Fruit fly (Drosophila melanogaster) S2 (cell line): ENCODE measurements around the gene papi.
A peak's percentile ranks its signal among the peaks of the same experiment; 100 is the strongest.

Experiments used
- CG8478 ChIP-seq: fragments of >200 bp; optimal IDR thresholded peaks from 2 replicates; lab custom pipeline; 2018
- CTCF ChIP-seq, 2 experiments: fragments of >200 bp; optimal IDR thresholded peaks; 2 replicates each; lab custom pipeline; 2018

Gene papi

DNA sequence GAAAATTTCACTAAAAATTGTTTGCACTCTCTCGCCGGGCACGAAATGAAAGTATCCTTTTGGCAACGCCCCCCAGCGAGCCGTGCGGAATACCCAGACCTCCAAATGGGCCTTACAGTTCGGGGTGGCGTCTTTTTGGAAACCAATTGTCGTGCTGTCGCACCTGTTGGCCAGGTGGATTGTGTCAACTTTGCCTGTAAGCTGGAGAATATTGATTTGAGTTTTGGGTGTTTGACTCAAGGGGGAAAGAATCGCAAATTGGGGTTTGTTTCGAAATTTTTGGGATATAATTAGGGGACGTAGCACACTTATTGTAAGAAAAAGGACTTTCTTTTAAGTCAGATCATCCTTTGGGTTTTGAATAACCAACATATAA, 22.4 kb upstream of the papi start:
- no peak for TF ChIP-seq CG8478 (lab: Kevin White, UChicago)
- TF ChIP-seq CTCF (optimal IDR thresholded peaks at IDR 0.05; lab: Kevin White, UChicago): no peak

DNA sequence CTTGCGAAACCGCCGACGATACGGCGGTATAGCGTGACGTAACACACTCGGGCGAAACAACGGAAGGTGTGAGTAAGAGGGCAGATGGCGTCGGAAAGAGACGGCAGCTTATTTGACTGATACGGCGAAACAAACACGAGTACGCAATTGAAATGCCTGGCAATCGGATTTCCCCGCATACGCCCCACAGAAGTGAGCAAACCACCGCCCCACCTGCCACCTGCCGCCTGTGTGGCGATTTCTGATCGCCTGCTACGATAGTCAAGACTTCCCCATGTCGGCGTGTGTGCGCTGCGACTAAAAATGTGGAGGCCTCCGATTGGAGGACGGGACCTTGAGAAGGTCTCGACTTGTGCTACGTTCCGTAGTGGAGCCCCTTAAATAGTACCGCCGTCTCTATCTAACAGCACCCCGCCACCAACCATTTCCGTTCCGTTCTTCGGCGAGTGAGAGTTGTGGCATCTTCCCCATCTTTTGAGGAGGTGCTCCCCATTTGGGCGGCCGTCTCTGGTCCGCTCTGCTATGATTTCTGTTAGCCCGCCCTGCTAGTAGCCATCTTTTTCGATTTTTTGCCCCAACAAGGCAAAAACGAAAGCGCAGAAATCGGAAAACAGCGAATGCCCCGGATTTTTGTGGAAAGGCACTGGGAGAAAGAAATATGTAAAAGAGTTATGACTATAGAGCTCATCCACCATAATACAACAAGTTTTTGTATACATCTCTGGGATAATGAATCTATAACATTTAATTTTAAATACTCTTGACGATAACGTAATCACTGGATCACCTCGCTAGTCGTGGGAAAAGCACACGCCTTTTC, 21.7 kb upstream of the papi start:
- TF ChIP-seq CTCF (optimal IDR thresholded peaks at IDR 0.05; lab: Kevin White, UChicago): no peak
- TF ChIP-seq CG8478 (lab: Kevin White, UChicago): peak; percentile 31

DNA sequence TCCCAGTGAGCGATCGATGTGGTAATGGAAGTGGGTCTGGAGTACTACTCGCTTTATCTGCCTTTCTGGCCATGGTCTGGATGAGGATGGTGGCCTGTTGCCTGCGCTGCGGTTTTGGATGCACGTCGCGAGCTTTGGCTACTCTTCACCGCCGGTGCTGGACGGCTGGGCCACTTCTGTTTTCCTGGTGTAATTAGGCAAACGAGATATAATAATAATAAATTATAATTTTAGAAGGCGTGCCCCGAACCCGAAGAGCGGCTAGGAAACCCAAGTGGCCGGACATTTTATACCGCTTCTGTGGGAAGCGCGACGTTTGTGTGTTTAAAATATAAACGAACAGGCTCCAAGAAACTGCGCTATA, 21.1 kb upstream of the papi start:
- TF ChIP-seq CTCF (optimal IDR thresholded peaks at IDR 0.05; lab: Kevin White, UChicago) (no peak), CG8478 (lab: Kevin White, UChicago) (no peak)

DNA sequence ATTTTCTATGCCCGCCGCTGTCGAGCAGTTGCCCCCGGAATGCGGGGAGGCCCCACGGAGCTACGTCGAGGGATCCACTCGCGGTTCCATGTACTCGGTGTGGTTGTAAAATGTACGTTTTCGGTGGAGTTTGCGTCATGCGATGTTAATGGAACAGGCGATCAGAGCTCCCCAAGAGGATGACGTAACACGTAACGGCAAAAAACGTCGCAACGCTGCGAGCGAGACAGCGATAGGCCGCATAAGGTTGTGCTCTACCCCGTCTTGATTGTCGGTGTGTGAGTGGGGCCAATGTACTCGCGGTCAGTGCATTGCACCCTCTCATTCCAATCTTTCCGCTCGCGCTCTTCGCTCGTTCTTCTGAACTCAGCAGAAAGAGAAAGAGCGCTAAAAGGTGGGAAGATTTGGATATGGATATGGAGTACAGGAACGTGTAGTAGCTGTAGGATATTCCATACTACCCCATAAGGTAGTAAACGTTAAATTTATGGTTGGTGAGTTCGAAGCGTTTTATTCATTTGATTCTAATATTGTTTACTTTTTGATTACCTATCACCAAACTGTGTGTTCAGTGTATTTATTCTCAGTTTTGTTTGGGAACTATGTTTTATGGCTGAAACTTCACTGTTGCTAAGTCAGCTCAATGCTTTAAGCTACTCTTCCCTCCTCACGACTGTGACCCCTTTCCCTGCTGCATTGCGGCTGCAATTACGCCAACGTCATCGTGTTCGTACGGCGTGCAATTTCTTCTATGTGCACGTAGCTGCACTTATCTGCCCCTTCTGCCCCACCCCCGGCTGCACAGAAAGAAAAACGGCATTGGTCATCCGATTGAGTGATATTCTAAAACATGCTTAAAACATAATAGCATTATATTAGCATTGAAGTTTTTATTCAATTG, 20.2 kb upstream of the papi start:
- no peak for TF ChIP-seq CTCF (optimal IDR thresholded peaks at IDR 0.05; lab: Kevin White, UChicago)
- no peak for TF ChIP-seq CG8478 (lab: Kevin White, UChicago)

DNA sequence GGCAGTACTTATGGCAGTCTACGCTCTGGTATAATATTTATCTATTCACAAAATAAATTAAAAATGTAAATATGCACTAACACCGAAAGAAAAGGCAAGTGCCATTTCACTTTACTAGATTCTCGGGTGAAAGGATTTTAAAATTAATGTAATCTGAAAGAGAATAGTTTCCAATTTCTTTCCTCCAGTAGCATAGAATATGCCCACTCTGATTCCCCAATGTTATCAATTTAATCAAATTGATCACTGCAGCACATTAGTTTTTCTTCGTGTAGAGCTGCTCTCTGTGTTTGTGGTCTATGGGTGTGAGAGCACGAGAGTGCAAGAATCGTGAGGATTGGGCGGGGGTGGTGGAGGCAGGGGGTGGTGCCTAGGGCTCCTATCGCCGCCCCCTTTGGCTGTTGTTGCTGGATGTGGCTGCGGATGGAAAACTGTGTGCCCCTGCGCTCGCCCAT, 19.4 kb upstream of the papi start:
- TF ChIP-seq CG8478 (lab: Kevin White, UChicago): no peak
- no peak for TF ChIP-seq CTCF (optimal IDR thresholded peaks at IDR 0.05; lab: Kevin White, UChicago)

DNA sequence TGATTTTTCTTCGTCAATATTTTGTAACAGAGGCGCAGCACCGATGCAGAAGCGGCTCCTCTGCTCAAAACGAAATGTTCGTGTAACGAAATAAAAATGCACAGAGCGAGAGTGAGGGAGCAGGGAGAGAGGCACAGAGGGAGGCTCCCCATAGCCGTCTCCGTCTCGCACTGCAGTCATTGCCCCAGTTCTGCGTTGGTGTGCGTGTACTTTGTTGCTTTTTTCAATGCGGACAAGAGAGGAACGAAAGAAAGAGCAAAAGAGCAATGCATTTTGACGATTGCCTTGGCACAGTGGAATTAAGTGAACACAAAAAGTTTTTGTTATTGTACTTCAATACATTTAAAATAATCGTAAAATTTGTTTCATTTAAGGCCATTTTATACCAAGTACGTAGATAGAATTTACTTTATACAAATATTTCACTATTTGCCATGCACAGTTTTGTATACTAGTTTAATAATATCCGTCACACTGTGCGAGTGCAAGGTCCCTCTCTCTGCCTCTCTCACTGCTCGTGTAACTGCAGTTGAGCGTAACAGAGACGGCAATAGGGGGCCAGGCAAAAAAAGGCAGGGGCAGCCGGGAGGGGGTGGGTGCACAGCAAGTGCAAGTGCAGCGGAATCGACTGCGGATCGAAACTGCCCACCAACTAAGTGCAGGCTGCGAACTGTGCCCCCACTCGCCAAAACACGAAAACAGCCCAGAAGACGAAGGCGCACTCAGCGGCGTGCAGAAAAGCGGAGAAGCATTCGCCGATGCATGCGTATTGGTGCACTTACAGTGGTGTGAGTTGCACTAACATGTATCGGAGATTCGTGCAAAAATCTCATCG, 18.3 kb upstream of the papi start:
- no peak for TF ChIP-seq CG8478 (lab: Kevin White, UChicago)
- no peak for TF ChIP-seq CTCF (optimal IDR thresholded peaks at IDR 0.05; lab: Kevin White, UChicago)

DNA sequence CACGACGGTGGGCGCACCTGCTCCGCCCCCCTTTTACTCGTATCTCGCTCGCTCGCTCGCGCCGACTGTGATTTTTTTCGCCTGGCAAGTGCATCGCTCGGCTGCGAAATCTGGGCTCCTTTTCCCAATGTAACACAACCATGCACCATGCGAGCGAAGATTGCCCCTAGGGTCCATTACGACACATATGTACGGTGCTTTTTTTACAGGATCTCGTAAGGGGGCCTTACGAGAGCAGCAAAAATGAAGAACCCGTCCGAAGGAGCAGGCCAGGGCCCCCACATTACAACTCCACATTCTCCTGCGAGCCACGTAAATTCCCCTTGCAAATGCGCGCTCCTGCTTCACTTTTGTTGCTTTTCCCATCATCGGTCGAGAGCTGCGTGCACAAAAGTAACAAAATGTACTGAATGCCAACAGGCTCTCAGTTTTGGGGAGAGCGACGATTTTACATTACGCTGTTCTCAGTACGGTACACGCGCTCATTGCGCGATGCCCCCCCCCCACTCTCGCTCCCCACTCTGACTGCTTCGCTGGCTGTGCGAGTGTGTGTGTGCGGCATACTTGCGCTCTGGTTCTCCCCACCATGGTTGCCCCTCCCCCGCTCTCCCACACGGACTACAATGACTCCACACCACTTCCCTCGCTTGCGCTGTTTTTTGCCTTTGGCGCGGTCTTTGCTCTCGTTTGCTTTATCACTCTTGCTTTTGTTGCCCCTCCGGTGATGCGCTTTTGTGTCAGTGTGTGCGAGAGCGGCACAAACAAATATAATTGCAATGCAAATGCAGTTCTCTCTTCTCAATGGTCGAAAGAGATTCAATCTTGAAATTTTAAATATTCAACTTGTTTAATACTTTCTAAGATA, 17.5 kb upstream of the papi start:
- no peak for TF ChIP-seq CTCF (optimal IDR thresholded peaks at IDR 0.05; lab: Kevin White, UChicago)
- TF ChIP-seq CG8478 (lab: Kevin White, UChicago): no peak

DNA sequence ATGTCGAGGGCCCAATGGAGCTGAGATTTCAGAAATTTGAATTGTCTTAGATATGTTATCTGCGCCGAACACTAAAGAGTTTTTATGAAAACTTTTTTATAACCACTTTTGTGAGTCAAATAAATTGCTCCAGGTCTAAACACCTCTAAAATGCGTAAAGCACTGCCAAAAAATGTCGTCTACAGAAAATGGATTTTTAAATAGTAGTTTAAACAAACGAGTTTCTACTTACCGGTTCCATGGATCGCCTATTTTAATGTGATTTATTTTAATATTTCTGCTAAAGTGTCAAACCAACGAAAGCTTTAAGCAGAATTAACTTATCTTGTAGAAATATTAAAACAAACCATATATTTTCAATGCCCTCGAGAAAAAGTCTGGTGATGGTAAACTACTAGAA, 14.5 kb upstream of the papi start, which contains the start of gene CG31668:
Gene CG31668, minus strand, starts transcription at position 101 of the 400 bp plus-strand sequence.
- TF ChIP-seq CTCF (optimal IDR thresholded peaks at IDR 0.05; lab: Kevin White, UChicago) (no peak), CG8478 (lab: Kevin White, UChicago) (no peak)

DNA sequence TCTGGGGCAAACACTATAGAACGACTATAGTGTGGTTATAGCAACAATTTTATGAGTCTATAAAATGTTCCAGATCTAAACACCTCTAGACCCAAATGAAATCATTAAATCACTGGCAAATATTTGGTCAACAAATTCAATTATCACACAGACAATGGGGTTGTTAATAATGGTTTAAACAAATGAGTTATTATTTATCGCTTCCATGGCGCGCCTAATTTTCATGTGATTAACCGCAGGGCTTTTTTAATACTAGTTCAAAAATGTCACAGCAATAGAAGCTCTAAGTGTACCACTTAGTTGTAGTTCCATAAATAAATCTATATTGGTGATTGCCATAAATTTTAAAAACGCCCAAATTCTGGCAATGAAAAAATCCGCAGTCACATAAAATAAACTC, 11.5 kb upstream of the papi start, which contains the start of gene CG33124:
Gene CG33124, minus strand, starts transcription at position 101 of the 400 bp plus-strand sequence.
- no peak for TF ChIP-seq CG8478 (lab: Kevin White, UChicago)
- no peak for TF ChIP-seq CTCF (optimal IDR thresholded peaks at IDR 0.05; lab: Kevin White, UChicago)

DNA sequence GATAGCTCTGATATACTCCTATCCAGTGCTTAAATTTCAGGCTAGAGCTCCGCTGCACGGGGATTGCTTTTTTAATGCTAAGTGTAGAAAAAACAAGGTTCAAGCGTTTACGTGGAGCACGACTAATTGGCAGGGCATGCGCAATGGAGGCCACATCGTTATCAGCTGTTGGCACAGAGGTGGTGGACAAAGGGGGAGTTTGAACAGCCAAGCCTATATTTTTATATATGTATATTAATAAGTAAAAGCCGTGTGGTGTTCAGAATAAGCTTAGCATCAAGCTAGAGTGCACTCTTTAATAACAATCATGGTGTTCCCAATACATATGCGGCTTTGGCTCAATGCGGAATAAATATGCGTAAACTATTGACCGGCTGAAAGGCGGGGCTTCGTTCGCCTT, 8.1 kb upstream of the papi start, which contains the start of gene CG15385:
Gene CG15385, minus strand, starts transcription at position 94 of the 400 bp plus-strand sequence.
- TF ChIP-seq CTCF (optimal IDR thresholded peaks at IDR 0.05; lab: Kevin White, UChicago) (no peak), CG8478 (lab: Kevin White, UChicago) (no peak)

DNA sequence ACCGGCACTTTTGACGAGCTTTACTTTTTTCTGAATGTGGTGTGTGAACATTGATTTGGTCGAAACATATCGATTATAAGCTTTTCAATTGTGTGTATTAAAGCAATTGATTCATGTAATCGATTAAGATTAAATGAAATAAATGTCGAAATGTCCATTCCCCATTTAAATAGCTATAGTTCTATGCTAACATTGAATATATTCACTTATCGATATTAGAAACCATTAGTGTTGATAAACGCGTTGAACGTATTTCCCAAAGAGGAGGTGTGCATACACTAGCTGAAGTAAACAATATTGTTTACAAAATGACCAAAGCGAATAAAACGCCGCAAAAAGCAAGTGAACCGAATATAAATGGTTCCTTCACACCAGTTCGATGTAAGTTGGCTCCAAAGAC, 6.5 kb upstream of the papi start, which contains the start of the genes Uch and CG34174:
Gene Uch, minus strand, starts transcription at position 208 of the 400 bp plus-strand sequence.
Gene CG34174, plus strand, starts transcription at position 263 of the 400 bp plus-strand sequence.
- TF ChIP-seq CG8478 (lab: Kevin White, UChicago) (no peak), CTCF (optimal IDR thresholded peaks at IDR 0.05; lab: Kevin White, UChicago) (no peak)

DNA sequence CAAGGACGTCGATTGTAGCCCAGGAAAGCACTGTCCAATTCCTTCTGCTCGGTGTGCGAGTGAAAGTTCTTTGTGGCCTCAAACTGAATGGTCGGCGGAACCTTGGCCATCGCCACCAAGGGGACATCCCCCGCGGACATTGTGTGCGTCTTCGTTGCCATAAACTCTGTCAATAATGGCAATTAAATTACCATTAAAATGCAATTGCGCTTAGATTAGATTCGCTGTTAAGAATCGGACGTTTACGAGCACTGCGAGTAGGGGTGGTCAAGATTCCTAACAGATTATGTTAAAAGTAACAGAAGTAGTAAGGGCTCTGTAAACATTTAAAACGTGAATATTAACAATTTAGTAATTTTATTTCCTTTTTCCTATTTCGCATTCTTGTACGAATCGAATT, 4.5 kb upstream of the papi start, which contains the start of gene daed:
Gene daed, minus strand, starts transcription at position 247 of the 400 bp plus-strand sequence.
- TF ChIP-seq CG8478 (lab: Kevin White, UChicago) (no peak), CTCF (optimal IDR thresholded peaks at IDR 0.05; lab: Kevin White, UChicago) (no peak)
